Fruit fly (Drosophila melanogaster) whole organism, embryonic: ENCODE results near the gene CG15024.

Source experiments
- Ada2b ChIP-seq: fragments of 200-800 bp; sonication (Bioruptor generic); IDR thresholded peaks from 2 replicates; pipeline ENCODE4 v1.3.6; 2022; ENCODE audit warnings: missing biosample characterization, missing genetic modification characterization
- C15 ChIP-seq: fragments of 200-800 bp; sonication (Bioruptor generic); IDR thresholded peaks from 3 replicates; pipeline ENCODE4 v1.3.6; 2022; ENCODE audit warnings: missing biosample characterization, missing genetic modification characterization
- CG10543 ChIP-seq: fragments of 200-800 bp; sonication (Bioruptor generic); optimal IDR thresholded peaks from 3 replicates; lab custom pipeline; 2017; ENCODE audit warnings: missing biosample characterization, mild to moderate bottlenecking, missing genetic modification characterization, moderate library complexity
- CG10959 ChIP-seq: fragments of 200-800 bp; sonication (Bioruptor generic); IDR thresholded peaks from 2 replicates; pipeline ENCODE4 v1.3.6; 2022; ENCODE audit warnings: missing biosample characterization, missing genetic modification characterization
- CG11398 ChIP-seq: fragments of 200-800 bp; sonication (Bioruptor generic); optimal IDR thresholded peaks from 2 replicates; lab custom pipeline; 2016; ENCODE audit warnings: missing biosample characterization, missing genetic modification characterization
- CG12942 ChIP-seq: fragments of 200-800 bp; sonication (Bioruptor generic); optimal IDR thresholded peaks from 3 replicates; lab custom pipeline; 2016; ENCODE audit warnings: missing biosample characterization, missing genetic modification characterization
- CG13287 ChIP-seq: fragments of 200-800 bp; sonication (Bioruptor generic); IDR thresholded peaks from 2 replicates; pipeline ENCODE4 v1.3.6; 2022; ENCODE audit warnings: missing biosample characterization, missing genetic modification characterization; ENCODE audit not compliant: partially characterized antibody
- CG13296 ChIP-seq: fragments of 200-800 bp; sonication (Bioruptor generic); optimal IDR thresholded peaks from 3 replicates; lab custom pipeline; 2018; ENCODE audit warnings: missing biosample characterization, mild to moderate bottlenecking, missing genetic modification characterization
- CG15011 ChIP-seq: fragments of 200-800 bp; sonication (Bioruptor generic); optimal IDR thresholded peaks from 3 replicates; lab custom pipeline; 2018; ENCODE audit warnings: missing biosample characterization, mild to moderate bottlenecking, missing genetic modification characterization
- CG17328 ChIP-seq: fragments of 200-800 bp; sonication (Bioruptor generic); IDR thresholded peaks from 2 replicates; pipeline ENCODE4 v1.3.6; 2022; ENCODE audit warnings: missing biosample characterization, missing genetic modification characterization
- CG17385 ChIP-seq: fragments of 200-800 bp; sonication (Bioruptor generic); optimal IDR thresholded peaks from 3 replicates; lab custom pipeline; 2018; ENCODE audit warnings: missing biosample characterization, mild to moderate bottlenecking, missing genetic modification characterization
- CG18262 ChIP-seq: fragments of 200-800 bp; optimal IDR thresholded peaks from 3 replicates; lab custom pipeline; 2019; ENCODE audit warnings: missing biosample characterization, mild to moderate bottlenecking, missing genetic modification characterization, moderate library complexity
- CG1832 ChIP-seq: fragments of 200-800 bp; sonication (Bioruptor generic); optimal IDR thresholded peaks from 2 replicates; lab custom pipeline; 2017; ENCODE audit warnings: missing biosample characterization, mild to moderate bottlenecking, missing genetic modification characterization, inconsistent platforms
- CG18619 ChIP-seq: fragments of 200-800 bp; sonication (Bioruptor generic); optimal IDR thresholded peaks from 3 replicates; lab custom pipeline; 2017; ENCODE audit warnings: missing biosample characterization, mild to moderate bottlenecking, missing genetic modification characterization
- CG30431 ChIP-seq: fragments of 200-800 bp; sonication (Bioruptor generic); optimal IDR thresholded peaks from 2 replicates; lab custom pipeline; 2017; ENCODE audit warnings: missing biosample characterization, missing genetic modification characterization
- CG32532 ChIP-seq: fragments of 200-800 bp; sonication (Bioruptor generic); IDR thresholded peaks from 2 replicates; pipeline ENCODE4 v1.3.6; 2022; ENCODE audit warnings: missing biosample characterization, missing genetic modification characterization
- CG33557 ChIP-seq: fragments of 200-800 bp; sonication (Bioruptor generic); optimal IDR thresholded peaks from 2 replicates; lab custom pipeline; 2019; ENCODE audit warnings: missing biosample characterization, mild to moderate bottlenecking, missing genetic modification characterization, moderate library complexity
- CG34376 ChIP-seq: fragments of 200-800 bp; sonication (Bioruptor generic); optimal IDR thresholded peaks from 2 replicates; lab custom pipeline; 2018; ENCODE audit warnings: missing biosample characterization, mild to moderate bottlenecking, missing genetic modification characterization
- CG3995 ChIP-seq: fragments of 200-800 bp; sonication (Bioruptor generic); optimal IDR thresholded peaks from 3 replicates; lab custom pipeline; 2016; ENCODE audit warnings: missing biosample characterization, missing genetic modification characterization
- CG9437 ChIP-seq: fragments of 200-800 bp; sonication (Bioruptor generic); optimal IDR thresholded peaks from 2 replicates; lab custom pipeline; 2018; ENCODE audit warnings: missing biosample characterization, mild to moderate bottlenecking, missing genetic modification characterization
- CG9876 ChIP-seq: fragments of 200-800 bp; sonication (Bioruptor generic); optimal IDR thresholded peaks from 2 replicates; lab custom pipeline; 2016; ENCODE audit warnings: missing biosample characterization, missing genetic modification characterization
- D19B ChIP-seq: fragments of 200-800 bp; sonication (Bioruptor generic); optimal IDR thresholded peaks from 2 replicates; lab custom pipeline; 2017; ENCODE audit warnings: missing biosample characterization, mild to moderate bottlenecking, missing genetic modification characterization
- Elba2 ChIP-seq: fragments of 200-800 bp; sonication (Bioruptor generic); optimal IDR thresholded peaks from 3 replicates; lab custom pipeline; 2016; ENCODE audit warnings: missing biosample characterization, missing genetic modification characterization
- Fer2 ChIP-seq: fragments of 200-800 bp; sonication (Bioruptor generic); optimal IDR thresholded peaks from 2 replicates; lab custom pipeline; 2018; ENCODE audit warnings: missing biosample characterization, mild to moderate bottlenecking, missing genetic modification characterization, moderate library complexity
- H15 ChIP-seq: fragments of 200-800 bp; sonication (Bioruptor generic); IDR thresholded peaks from 3 replicates; pipeline ENCODE4 v1.3.6; 2022; ENCODE audit warnings: missing biosample characterization, missing genetic modification characterization
- HmgD ChIP-seq: fragments of 200-800 bp; sonication (Bioruptor generic); optimal IDR thresholded peaks from 3 replicates; lab custom pipeline; 2016; ENCODE audit warnings: missing biosample characterization, missing genetic modification characterization
- Hr78 ChIP-seq, 2 experiments: fragments of 200-800 bp in 1 of 2; fragments of >200 bp in 1 of 2; sonication (Bioruptor generic) in 1 of 2; optimal IDR thresholded peaks; 2 replicates each; lab custom pipeline; 2017 to 2019; ENCODE audit warnings: missing biosample characterization in 2 of 2, missing genetic modification characterization in 2 of 2, mild to moderate bottlenecking in 1 of 2, moderate library complexity in 1 of 2
- Max ChIP-seq: fragments of 200-800 bp; sonication (Bioruptor generic); optimal IDR thresholded peaks from 2 replicates; lab custom pipeline; 2016; ENCODE audit warnings: missing biosample characterization, mild to moderate bottlenecking, missing genetic modification characterization
- Nf-YB ChIP-seq: fragments of 200-800 bp; sonication (Bioruptor generic); optimal IDR thresholded peaks from 3 replicates; lab custom pipeline; 2019; ENCODE audit warnings: missing biosample characterization, mild to moderate bottlenecking, missing genetic modification characterization, moderate library complexity
- Oaz ChIP-seq: fragments of 200-800 bp; sonication (Bioruptor generic); IDR thresholded peaks from 2 replicates; pipeline ENCODE4 v1.3.6; 2022; ENCODE audit warnings: missing biosample characterization, missing genetic modification characterization
- Pdp1 ChIP-seq, 2 experiments: fragments of 200-800 bp; sonication (Bioruptor generic); optimal IDR thresholded peaks; 3 replicates each; lab custom pipeline; 2016; ENCODE audit warnings: missing biosample characterization in 2 of 2, missing genetic modification characterization in 2 of 2, mild to moderate bottlenecking in 1 of 2, moderate library complexity in 1 of 2
- Poxn ChIP-seq: fragments of 200-800 bp; sonication (Bioruptor generic); IDR thresholded peaks from 2 replicates; pipeline ENCODE4 v1.3.6; 2022; ENCODE audit warnings: missing biosample characterization, missing genetic modification characterization
- Rfx ChIP-seq: fragments of 200-800 bp; sonication (Bioruptor generic); IDR thresholded peaks from 2 replicates; pipeline ENCODE4 v1.3.6; 2022; ENCODE audit warnings: missing biosample characterization, missing genetic modification characterization
- Taf1 ChIP-seq: fragments of 200-800 bp; sonication (Bioruptor generic); IDR thresholded peaks from 2 replicates; pipeline ENCODE4 v1.3.6; 2022; ENCODE audit warnings: missing biosample characterization, missing genetic modification characterization
- Usf ChIP-seq: fragments of 200-800 bp; sonication (Bioruptor generic); optimal IDR thresholded peaks from 2 replicates; lab custom pipeline; 2017; ENCODE audit warnings: missing genotype, missing biosample characterization, missing genetic modification characterization
- Vsx1 ChIP-seq: fragments of 200-800 bp; sonication (Bioruptor generic); optimal IDR thresholded peaks from 2 replicates; lab custom pipeline; 2017; ENCODE audit warnings: missing biosample characterization, mild to moderate bottlenecking, missing genetic modification characterization, missing genetic modification reagents
- caup ChIP-seq: fragments of 200-800 bp; sonication (Bioruptor generic); optimal IDR thresholded peaks from 3 replicates; lab custom pipeline; 2017; ENCODE audit warnings: missing biosample characterization, mild to moderate bottlenecking, missing genetic modification characterization, moderate library complexity; ENCODE audit not compliant: severe bottlenecking
- chm ChIP-seq: fragments of 200-800 bp; sonication (Bioruptor generic); IDR thresholded peaks from 2 replicates; pipeline ENCODE4 v1.3.6; 2022; ENCODE audit warnings: missing biosample characterization, missing genetic modification characterization
- corto ChIP-seq: fragments of 200-800 bp; sonication (Bioruptor generic); optimal IDR thresholded peaks from 2 replicates; lab custom pipeline; 2016; ENCODE audit warnings: missing biosample characterization, mild to moderate bottlenecking, missing genetic modification characterization, moderate library complexity
- croc ChIP-seq: fragments of 200-800 bp; sonication (Bioruptor generic); conservative IDR thresholded peaks from 3 replicates; pipeline ENCODE4 v1.3.6; 2022; ENCODE audit warnings: missing biosample characterization, missing genetic modification characterization
- dati ChIP-seq: fragments of 200-800 bp; sonication (Bioruptor generic); IDR thresholded peaks from 2 replicates; pipeline ENCODE4 v1.3.6; 2022; ENCODE audit warnings: missing biosample characterization, missing genetic modification characterization
- dpn ChIP-seq, 2 experiments: fragments of 200-800 bp; sonication (Bioruptor generic); optimal IDR thresholded peaks; 3 replicates each; lab custom pipeline; 2016; ENCODE audit warnings: missing biosample characterization in 2 of 2, missing genetic modification characterization in 2 of 2
- fd96Cb ChIP-seq: fragments of 200-800 bp; sonication (Bioruptor generic); optimal IDR thresholded peaks from 2 replicates; lab custom pipeline; 2018; ENCODE audit warnings: missing biosample characterization, mild to moderate bottlenecking, missing genetic modification characterization, moderate library complexity
- lab ChIP-seq: fragments of 200-800 bp; sonication (Bioruptor generic); optimal IDR thresholded peaks from 3 replicates; lab custom pipeline; 2017; ENCODE audit warnings: missing biosample characterization, missing genetic modification characterization, mild to moderate bottlenecking, moderate library complexity, missing genetic modification reagents
- sens ChIP-seq: fragments of 200-800 bp; sonication (Bioruptor generic); peaks from one replicate; lab custom pipeline; 2016; ENCODE audit warnings: missing biosample characterization, missing genetic modification characterization
- sr ChIP-seq: fragments of 200-800 bp; sonication (Bioruptor generic); IDR thresholded peaks from 3 replicates; pipeline ENCODE4 v1.3.6; 2022; ENCODE audit warnings: missing biosample characterization, missing genetic modification characterization
- stwl ChIP-seq: fragments of 200-800 bp; sonication (Bioruptor generic); optimal IDR thresholded peaks from 3 replicates; lab custom pipeline; 2018; ENCODE audit warnings: missing biosample characterization, mild to moderate bottlenecking, missing genetic modification characterization, moderate library complexity
- sug ChIP-seq: fragments of 200-800 bp; optimal IDR thresholded peaks from 2 replicates; lab custom pipeline; 2019; ENCODE audit warnings: missing biosample characterization, mild to moderate bottlenecking, missing genetic modification characterization, moderate library complexity
- yki ChIP-seq: fragments of >200 bp; optimal IDR thresholded peaks from 3 replicates; lab custom pipeline; 2018
- z ChIP-seq: fragments of 200-800 bp; sonication (Bioruptor generic); IDR thresholded peaks from 3 replicates; pipeline ENCODE4 v1.3.6; 2022; ENCODE audit warnings: missing biosample characterization, missing genetic modification characterization

CG15024 gene

DNA sequence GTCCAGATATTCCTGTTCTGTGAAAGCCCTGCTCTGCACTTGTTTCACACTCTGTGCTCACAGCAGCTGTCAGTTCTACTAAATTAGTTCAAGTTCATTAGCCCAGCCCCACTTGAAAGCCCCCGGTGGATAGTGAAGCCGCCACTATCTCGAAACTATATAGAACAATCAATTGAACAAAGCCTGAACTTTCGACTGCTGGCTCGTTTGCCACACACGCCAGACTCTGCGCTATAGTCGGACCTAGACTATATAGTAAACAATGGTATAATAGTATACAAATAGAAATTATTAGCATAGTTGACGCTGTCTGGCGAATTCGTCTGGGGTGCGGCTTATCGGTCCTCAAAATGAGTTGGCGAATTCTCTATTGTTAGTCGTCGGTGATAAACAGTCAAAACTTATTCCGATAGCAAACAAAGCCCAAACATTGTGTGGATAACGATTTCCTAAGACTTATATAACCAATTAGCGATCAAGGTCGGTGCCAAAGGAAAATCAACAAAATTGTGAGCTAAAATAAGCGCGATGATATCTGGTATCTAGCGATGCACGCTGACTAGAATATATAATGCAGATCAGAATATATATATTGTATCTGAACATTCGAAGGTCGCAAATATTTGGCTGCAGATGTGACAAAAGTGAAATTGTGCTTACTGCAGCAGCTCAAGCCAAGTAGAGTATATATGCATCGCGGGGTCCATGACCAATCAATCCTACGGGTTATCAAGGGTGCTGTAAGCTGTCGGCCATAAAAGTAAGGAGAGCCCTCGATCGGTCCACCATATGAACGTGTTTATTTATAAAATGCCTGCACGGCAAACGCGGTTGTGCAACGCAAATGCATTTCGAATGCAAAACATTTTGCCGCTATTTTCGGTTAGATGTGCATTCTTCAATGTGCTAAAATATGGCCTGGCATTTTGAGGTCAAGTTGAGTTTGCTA, 48.0 kb downstream of the CG15024 start (continued):
- TF ChIP-seq yki (lab: Kevin White, UChicago): no peak
- no peak for TF ChIP-seq Vsx1
- no peak for TF ChIP-seq HmgD (GFP tag; lab: Kevin White, UChicago)
- TF ChIP-seq CG17328 (GFP tag; lab: Robert Waterston, UW): no peak
- TF ChIP-seq CG18619 (GFP tag; lab: Kevin White, UChicago): no peak
- TF ChIP-seq Ada2b (GFP tag; lab: Robert Waterston, UW): no peak
- TF ChIP-seq CG1832 (GFP tag; lab: Kevin White, UChicago): no peak
- TF ChIP-seq Elba2: no peak
- TF ChIP-seq Taf1: no peak
- no peak for TF ChIP-seq Hr78 (GFP tag; optimal IDR thresholded peaks at IDR 0.05; lab: Kevin White, UChicago)
- no peak for TF ChIP-seq fd96Cb (tag; lab: Kevin White, UChicago)
- no peak for TF ChIP-seq CG3995 (GFP tag; lab: Kevin White, UChicago)
- TF ChIP-seq Fer2 (tag; lab: Kevin White, UChicago): no peak
- no peak for TF ChIP-seq sr (GFP tag; lab: Robert Waterston, UW)
- no peak for TF ChIP-seq CG18262 (tag; lab: Kevin White, UChicago)
- peak; percentile 85 for TF ChIP-seq CG34376 (GFP tag; lab: Kevin White, UChicago)
- no peak for TF ChIP-seq caup (GFP tag; lab: Kevin White, UChicago)
- no peak for TF ChIP-seq CG17385
- TF ChIP-seq CG30431 (GFP tag; lab: Kevin White, UChicago): no peak
- TF ChIP-seq H15: no peak
- TF ChIP-seq CG10543 (GFP tag; lab: Kevin White, UChicago): peak; percentile 63
- no peak for TF ChIP-seq dati (GFP tag; lab: Robert Waterston, UW)
- TF ChIP-seq lab: peak; percentile 21
- TF ChIP-seq CG15011 (GFP tag; lab: Kevin White, UChicago): no peak
- TF ChIP-seq sens (GFP tag; lab: Kevin White, UChicago): peak; percentile 75
- no peak for TF ChIP-seq CG9876 (GFP tag; lab: Kevin White, UChicago)
- TF ChIP-seq dpn (GFP tag; optimal IDR thresholded peaks at IDR 0.05; lab: Kevin White, UChicago): no peak
- TF ChIP-seq z: no peak
- peak in 1 of 2 experiments; percentile 92 for TF ChIP-seq Pdp1 (GFP tag; optimal IDR thresholded peaks at IDR 0.05; lab: Kevin White, UChicago)
- TF ChIP-seq D19B (GFP tag; lab: Kevin White, UChicago): no peak
- TF ChIP-seq Rfx (GFP tag; lab: Robert Waterston, UW): no peak
- TF ChIP-seq CG33557 (GFP tag; lab: Kevin White, UChicago): no peak
- no peak for TF ChIP-seq stwl (tag; lab: Kevin White, UChicago)
- TF ChIP-seq CG9437: no peak
- TF ChIP-seq Oaz (GFP tag; lab: Robert Waterston, UW): no peak
- no peak for TF ChIP-seq croc
- TF ChIP-seq C15 (GFP tag; lab: Robert Waterston, UW): no peak
- no peak for TF ChIP-seq CG13296 (GFP tag; lab: Kevin White, UChicago)
- TF ChIP-seq Usf: no peak
- TF ChIP-seq Max (GFP tag; lab: Kevin White, UChicago): no peak
- no peak for TF ChIP-seq CG32532 (GFP tag; lab: Robert Waterston, UW)
- no peak for TF ChIP-seq Poxn (GFP tag; lab: Robert Waterston, UW)
- TF ChIP-seq CG13287 (GFP tag; lab: Robert Waterston, UW): no peak
- no peak for TF ChIP-seq chm (GFP tag; lab: Robert Waterston, UW)
- no peak for TF ChIP-seq CG12942 (GFP tag; lab: Kevin White, UChicago)
- peak; percentile 82 for TF ChIP-seq sug (tag; lab: Kevin White, UChicago)
- no peak for TF ChIP-seq Nf-YB
- TF ChIP-seq corto (GFP tag; lab: Kevin White, UChicago): no peak
- no peak for TF ChIP-seq CG10959 (GFP tag; lab: Robert Waterston, UW)
- no peak for TF ChIP-seq CG11398 (GFP tag; lab: Kevin White, UChicago)
